Fruit fly (Drosophila melanogaster) whole organism, wandering third instar larva: ENCODE measurements around the gene Or71a.

Experiments used
- Abd-B ChIP-seq: fragments of >200 bp; optimal IDR thresholded peaks from 2 replicates; lab custom pipeline; 2017; ENCODE audit warnings: missing biosample characterization, missing genetic modification characterization
- CG9705 ChIP-seq: fragments of 200-800 bp; sonication (Bioruptor generic); optimal IDR thresholded peaks from 2 replicates; lab custom pipeline; 2018; ENCODE audit warnings: missing biosample characterization, mild to moderate bottlenecking, missing genetic modification characterization
- CrebA ChIP-seq: fragments of 200-800 bp; sonication (Bioruptor generic); optimal IDR thresholded peaks from 2 replicates; lab custom pipeline; 2016; ENCODE audit warnings: missing biosample characterization, mild to moderate bottlenecking, missing genetic modification characterization, borderline replicate concordance
- Dif ChIP-seq: fragments of 200-275, 200-300 bp; sonication (Bioruptor generic); optimal IDR thresholded peaks from 2 replicates; lab custom pipeline; 2018; ENCODE audit warnings: missing biosample characterization, missing genetic modification characterization; ENCODE audit not compliant: partially characterized antibody
- GATAd ChIP-seq: sonication (Bioruptor generic); optimal IDR thresholded peaks from 2 replicates; lab custom pipeline; 2016; ENCODE audit warnings: missing biosample characterization, missing genetic modification characterization
- HLH106 ChIP-seq: fragments of 200-800 bp; optimal IDR thresholded peaks from 3 replicates; lab custom pipeline; 2019; ENCODE audit warnings: missing biosample characterization, mild to moderate bottlenecking, missing genetic modification characterization, moderate library complexity
- Hnf4 ChIP-seq: fragments of 200-800 bp; sonication (Bioruptor generic); optimal IDR thresholded peaks from 2 replicates; lab custom pipeline; 2016; ENCODE audit warnings: missing biosample characterization, mild to moderate bottlenecking, missing genetic modification characterization
- Hr78 ChIP-seq: fragments of >200 bp; optimal IDR thresholded peaks from 2 replicates; lab custom pipeline; 2017; ENCODE audit warnings: missing biosample characterization, missing genetic modification characterization
- Hr83 ChIP-seq: fragments of 200-300 bp; sonication (Bioruptor generic); optimal IDR thresholded peaks from 2 replicates; lab custom pipeline; 2016; ENCODE audit warnings: missing biosample characterization, mild to moderate bottlenecking, missing genetic modification characterization, moderate library complexity; ENCODE audit not compliant: poor library complexity, severe bottlenecking
- Jra ChIP-seq: sonication (Bioruptor generic); optimal IDR thresholded peaks from 2 replicates; lab custom pipeline; 2016; ENCODE audit warnings: missing biosample characterization, missing genetic modification characterization
- Mio ChIP-seq: sonication (Bioruptor generic); optimal IDR thresholded peaks from 2 replicates; lab custom pipeline; 2016; ENCODE audit warnings: missing biosample characterization, missing genetic modification characterization
- Myc ChIP-seq: fragments of >200 bp; optimal IDR thresholded peaks from 2 replicates; lab custom pipeline; 2017
- N ChIP-seq: fragments of >200 bp; optimal IDR thresholded peaks from 2 replicates; lab custom pipeline; 2018; ENCODE audit warnings: missing biosample characterization, missing external identifiers, missing genetic modification characterization
- OdsH ChIP-seq: fragments of 200-800 bp; sonication (Bioruptor generic); optimal IDR thresholded peaks from 2 replicates; lab custom pipeline; 2016; ENCODE audit warnings: missing biosample characterization, mild to moderate bottlenecking, missing genetic modification characterization
- Rel ChIP-seq, 2 experiments: fragments of 200-800 bp; sonication (Bioruptor generic) in 1 of 2; optimal IDR thresholded peaks; 2 replicates in 1 of 2; 3 replicates in 1 of 2; lab custom pipeline; 2016 to 2019; ENCODE audit warnings: mild to moderate bottlenecking in 2 of 2, missing biosample characterization in 2 of 2, missing genetic modification characterization in 2 of 2, moderate library complexity in 1 of 2
- Sp1 ChIP-seq: fragments of 200-800 bp; sonication (Bioruptor generic); optimal IDR thresholded peaks from 3 replicates; lab custom pipeline; 2019; ENCODE audit warnings: missing biosample characterization, mild to moderate bottlenecking, missing genetic modification characterization, moderate library complexity
- br ChIP-seq: fragments of 200-800 bp; sonication (Bioruptor generic); optimal IDR thresholded peaks from 2 replicates; lab custom pipeline; 2016; ENCODE audit warnings: missing biosample characterization, missing genetic modification characterization
- brk ChIP-seq: fragments of 200-800 bp; sonication (Bioruptor generic); optimal IDR thresholded peaks from 2 replicates; lab custom pipeline; 2016; ENCODE audit warnings: missing biosample characterization, mild to moderate bottlenecking, missing genetic modification characterization
- dl ChIP-seq, 2 experiments: fragments of 175-275, 200-275 bp in 1 of 2; fragments of 200-275 bp in 1 of 2; sonication (Bioruptor generic); optimal IDR thresholded peaks; lab custom pipeline; 2018; ENCODE audit warnings: mild to moderate bottlenecking in 2 of 2, missing biosample characterization in 2 of 2, missing genetic modification characterization in 2 of 2, moderate library complexity in 2 of 2; ENCODE audit not compliant: partially characterized antibody in 2 of 2, insufficient read depth in 1 of 2
- dsf ChIP-seq: sonication (Bioruptor generic); optimal IDR thresholded peaks from 2 replicates; lab custom pipeline; 2016; ENCODE audit warnings: missing biosample characterization, missing genetic modification characterization, borderline replicate concordance
- ey ChIP-seq: fragments of 200-800 bp; sonication (Bioruptor generic); optimal IDR thresholded peaks from 2 replicates; lab custom pipeline; 2016; ENCODE audit warnings: missing biosample characterization, missing genetic modification characterization
- foxo ChIP-seq, 2 experiments: fragments of 200-800 bp; sonication (Bioruptor generic); optimal IDR thresholded peaks; 2 replicates in 1 of 2; 3 replicates in 1 of 2; lab custom pipeline; 2016 to 2017; ENCODE audit warnings: missing biosample characterization in 2 of 2, missing genetic modification characterization in 2 of 2
- fru ChIP-seq: fragments of 200-800 bp; sonication (Bioruptor generic); optimal IDR thresholded peaks from 3 replicates; lab custom pipeline; 2016; ENCODE audit warnings: missing biosample characterization, mild to moderate bottlenecking, missing genetic modification characterization
- h ChIP-seq: fragments of 200-800 bp; sonication (Bioruptor generic); optimal IDR thresholded peaks from 3 replicates; lab custom pipeline; 2016; ENCODE audit warnings: missing biosample characterization, mild to moderate bottlenecking, missing genetic modification characterization
- jim ChIP-seq: fragments of 175-275, 200-325 bp; sonication (Bioruptor generic); optimal IDR thresholded peaks from 2 replicates; lab custom pipeline; 2016; ENCODE audit warnings: missing biosample characterization, mild to moderate bottlenecking, missing genetic modification characterization
- lola ChIP-seq: fragments of >200 bp; optimal IDR thresholded peaks from 2 replicates; lab custom pipeline; 2017; ENCODE audit warnings: missing biosample characterization, missing genetic modification characterization
- psq ChIP-seq: fragments of 200-800 bp; sonication (Bioruptor generic); optimal IDR thresholded peaks from 3 replicates; lab custom pipeline; 2017; ENCODE audit warnings: missing biosample characterization, mild to moderate bottlenecking, missing genetic modification characterization, moderate library complexity
- sage ChIP-seq: fragments of 200-800 bp; sonication (Bioruptor generic); optimal IDR thresholded peaks from 2 replicates; lab custom pipeline; 2016; ENCODE audit warnings: missing biosample characterization, mild to moderate bottlenecking, missing genetic modification characterization
- sv ChIP-seq: fragments of 200-800 bp; sonication (Bioruptor generic); optimal IDR thresholded peaks from 3 replicates; lab custom pipeline; 2016; ENCODE audit warnings: missing biosample characterization, missing genetic modification characterization
- tai ChIP-seq: sonication (Bioruptor generic); optimal IDR thresholded peaks from 2 replicates; lab custom pipeline; 2016; ENCODE audit warnings: missing biosample characterization, missing genetic modification characterization
- woc ChIP-seq: sonication (Bioruptor generic); optimal IDR thresholded peaks from 2 replicates; lab custom pipeline; 2016; ENCODE audit warnings: missing biosample characterization, mild to moderate bottlenecking, missing genetic modification characterization

Or71a gene

DNA sequence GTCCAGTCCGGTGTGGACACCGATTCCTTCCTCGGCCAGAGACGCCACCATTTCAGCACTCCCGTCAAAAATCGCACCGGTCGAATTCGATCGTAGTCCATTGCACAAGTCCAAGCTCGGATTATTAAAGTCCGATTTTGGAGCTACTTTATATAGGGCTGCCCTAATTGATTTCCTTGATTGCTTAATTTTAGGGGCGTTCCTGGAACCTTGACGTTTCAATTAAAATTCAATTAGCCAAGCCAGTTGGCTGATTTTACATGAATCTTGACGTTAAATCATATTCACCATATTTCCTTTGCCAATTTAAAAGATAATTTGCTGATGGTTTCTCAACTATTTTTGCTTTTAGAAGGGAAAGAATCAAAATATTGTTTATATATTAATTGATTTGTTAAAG, at the start of gene Or71a:
Gene Or71a, minus strand, starts transcription at position 101 of the 400 bp plus-strand sequence.
- TF ChIP-seq Sp1 (GFP tag; lab: Kevin White, UChicago) = no peak
- no peak for TF ChIP-seq sv (GFP tag; lab: Kevin White, UChicago)
- TF ChIP-seq HLH106 (tag; lab: Kevin White, UChicago) = no peak
- no peak for TF ChIP-seq Jra (GFP tag; lab: Kevin White, UChicago)
- no peak for TF ChIP-seq dsf
- no peak for TF ChIP-seq brk (GFP tag; lab: Kevin White, UChicago)
- no peak for TF ChIP-seq tai (GFP tag; lab: Kevin White, UChicago)
- TF ChIP-seq OdsH = no peak
- no peak for TF ChIP-seq Rel (GFP tag; optimal IDR thresholded peaks at IDR 0.05; lab: Kevin White, UChicago)
- TF ChIP-seq Rel (tag; optimal IDR thresholded peaks at IDR 0.05; lab: Kevin White, UChicago) = no peak
- TF ChIP-seq dl (GFP tag; optimal IDR thresholded peaks at IDR 0.05; lab: Kevin White, UChicago; ENCODE audit: insufficient read depth in 1 of 2, partially characterized antibody in 2 of 2) = no peak
- no peak for TF ChIP-seq lola (GFP tag; lab: Kevin White, UChicago)
- no peak for TF ChIP-seq Hr83
- TF ChIP-seq psq = no peak
- no peak for TF ChIP-seq Dif
- no peak for TF ChIP-seq h (GFP tag; lab: Kevin White, UChicago)
- no peak for TF ChIP-seq ey (GFP tag; lab: Kevin White, UChicago)
- TF ChIP-seq br = no peak

DNA sequence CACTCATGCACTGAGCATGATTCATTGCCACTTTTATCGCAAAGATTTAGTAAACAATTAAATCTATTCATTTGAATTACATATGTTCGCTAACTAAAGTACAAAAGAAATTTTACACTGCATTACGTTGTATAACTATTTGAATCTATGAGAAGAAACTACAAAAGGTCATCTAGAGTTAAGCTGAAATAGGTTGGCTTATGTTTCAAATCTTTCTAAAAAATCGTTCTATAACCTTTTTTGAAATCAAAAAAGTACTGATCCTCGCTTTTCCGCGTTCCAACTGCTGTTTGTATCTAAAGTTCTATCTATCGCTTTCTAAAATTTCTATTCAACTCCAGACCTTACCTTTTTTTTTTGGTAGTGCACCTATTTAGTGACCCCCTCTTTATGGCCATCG, 47.5 kb upstream of the Or71a start:
- no peak for TF ChIP-seq Hnf4 (GFP tag; lab: Kevin White, UChicago)
- no peak for TF ChIP-seq Mio (GFP tag; lab: Kevin White, UChicago)
- no peak for TF ChIP-seq dl (GFP tag; optimal IDR thresholded peaks at IDR 0.05; lab: Kevin White, UChicago; ENCODE audit: insufficient read depth in 1 of 2, partially characterized antibody in 2 of 2)
- TF ChIP-seq foxo (GFP tag; optimal IDR thresholded peaks at IDR 0.05; lab: Kevin White, UChicago) = no peak
- TF ChIP-seq h (GFP tag; lab: Kevin White, UChicago) = no peak
- no peak for TF ChIP-seq Hr83
- no peak for TF ChIP-seq br
- no peak for TF ChIP-seq jim
- TF ChIP-seq Hr78 = no peak
- no peak for TF ChIP-seq fru (GFP tag; lab: Kevin White, UChicago)
- no peak for TF ChIP-seq GATAd (GFP tag; lab: Kevin White, UChicago)

DNA sequence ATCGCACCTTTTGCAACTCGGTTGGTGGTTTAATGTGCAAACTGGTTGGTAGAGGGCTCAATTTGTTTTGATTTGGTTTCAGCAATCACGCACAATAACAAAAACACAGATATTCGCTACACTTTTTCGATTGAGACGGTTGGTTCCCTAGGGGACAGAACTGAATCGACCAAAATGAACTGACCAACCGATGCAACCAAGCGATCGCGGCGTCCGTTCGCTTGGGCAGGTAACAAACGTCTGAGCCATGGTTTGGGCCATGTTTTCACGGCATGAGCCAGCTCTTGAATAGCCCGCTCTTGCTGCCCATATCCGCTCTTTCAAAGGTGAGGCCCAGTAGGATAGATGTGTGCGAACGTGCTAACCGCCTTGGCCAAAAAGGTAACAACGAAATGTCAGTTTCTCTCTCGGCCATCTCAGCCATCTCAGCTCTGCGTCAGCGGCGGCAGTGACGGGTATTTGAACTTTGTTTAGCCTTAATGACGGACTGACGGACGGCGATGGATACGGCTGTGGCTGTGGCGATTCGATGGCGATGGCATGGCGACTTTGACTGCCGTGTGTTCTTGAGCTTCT, 46.9 kb upstream of the Or71a start, which contains the start of gene CG16959:
Gene CG16959, minus strand, starts transcription at position 245 of the 576 bp plus-strand sequence.
- TF ChIP-seq Jra (GFP tag; lab: Kevin White, UChicago) = no peak
- TF ChIP-seq dl (GFP tag; optimal IDR thresholded peaks at IDR 0.05; lab: Kevin White, UChicago; ENCODE audit: insufficient read depth in 1 of 2, partially characterized antibody in 2 of 2) = peak in 1 of 2 experiments; percentile 31
- TF ChIP-seq Hr83 = no peak
- TF ChIP-seq sv (GFP tag; lab: Kevin White, UChicago) = no peak
- TF ChIP-seq CrebA (GFP tag; lab: Kevin White, UChicago) = no peak
- TF ChIP-seq woc (GFP tag; lab: Kevin White, UChicago) = peak; percentile 8
- no peak for TF ChIP-seq Abd-B (GFP tag; lab: Kevin White, UChicago)
- peak; percentile 2 for TF ChIP-seq psq
- no peak for TF ChIP-seq jim
- TF ChIP-seq Myc (lab: Kevin White, UChicago) = no peak
- peak; percentile 17 for TF ChIP-seq OdsH
- TF ChIP-seq fru (GFP tag; lab: Kevin White, UChicago) = no peak
- no peak for TF ChIP-seq sage (GFP tag; lab: Kevin White, UChicago)
- TF ChIP-seq ey (GFP tag; lab: Kevin White, UChicago) = no peak
- TF ChIP-seq br = peak; percentile 9
- TF ChIP-seq foxo (GFP tag; optimal IDR thresholded peaks at IDR 0.05; lab: Kevin White, UChicago) = no peak
- no peak for TF ChIP-seq Sp1 (GFP tag; lab: Kevin White, UChicago)
- TF ChIP-seq Dif = peak; percentile 33
- TF ChIP-seq tai (GFP tag; lab: Kevin White, UChicago) = no peak
- TF ChIP-seq dsf = no peak
- TF ChIP-seq, all 38 proteins: peak for 6

DNA sequence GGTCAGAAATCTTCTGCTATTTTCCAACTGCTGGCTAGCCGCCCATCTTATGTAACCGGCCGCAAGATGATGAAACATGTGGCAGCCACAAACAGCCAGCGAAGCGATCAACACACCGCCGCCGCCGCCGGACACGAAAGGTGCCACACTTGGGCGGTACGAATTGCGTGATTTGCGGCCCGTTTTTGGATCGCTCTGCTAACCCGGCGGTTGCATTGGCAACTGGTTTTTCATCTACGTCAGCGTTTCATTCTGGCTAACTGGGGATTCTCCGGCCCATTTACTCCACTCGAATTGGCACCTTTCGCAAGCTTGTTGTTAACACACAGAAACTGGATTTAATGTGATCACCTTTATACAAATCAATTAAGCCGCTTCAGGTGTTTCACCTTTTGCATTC, 45.5 kb upstream of the Or71a start:
- TF ChIP-seq psq (no peak), Rel (GFP tag; optimal IDR thresholded peaks at IDR 0.05; lab: Kevin White, UChicago) (no peak), Rel (tag; optimal IDR thresholded peaks at IDR 0.05; lab: Kevin White, UChicago) (peak; percentile 56)
- TF ChIP-seq, all 38 proteins: peak for 1

DNA sequence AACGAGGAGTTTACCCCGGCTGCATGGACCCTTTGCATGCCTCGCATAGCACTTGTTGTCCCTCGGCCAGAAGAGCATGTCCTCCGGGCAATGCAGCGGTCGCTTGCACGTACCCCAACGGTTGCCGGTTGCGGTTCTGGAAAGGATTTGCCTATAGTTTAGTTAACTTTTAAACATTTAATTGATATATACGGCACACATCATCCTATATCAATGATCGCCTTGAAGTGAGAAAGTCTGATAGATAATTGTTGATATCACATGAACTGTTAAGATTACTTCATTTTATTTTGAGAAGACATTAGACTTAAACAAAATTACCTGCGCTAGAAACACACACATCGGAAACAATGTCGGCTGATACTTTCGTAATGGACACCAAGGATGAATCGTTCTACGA, 43.0 kb upstream of the Or71a start, which contains the start of gene CG32847:
Gene CG32847, plus strand, starts transcription at position 301 of the 400 bp plus-strand sequence.
- TF ChIP-seq CG9705 = no peak
- no peak for TF ChIP-seq N (GFP tag; lab: Kevin White, UChicago)
- no peak for TF ChIP-seq br
